Worm (Caenorhabditis elegans) whole organism, late embryonic: ENCODE measurements around the gene ZK218.4.

Experiments
- C08G9.2 ChIP-seq: sonication (generic microtip); optimal IDR thresholded peaks from 2 replicates; lab custom pipeline; 2016; ENCODE audit warnings: mild to moderate bottlenecking, missing genetic modification characterization, moderate library complexity, missing compliant biosample characterization
- K02D7.2 ChIP-seq: sonication (generic microtip); optimal IDR thresholded peaks from 2 replicates; lab custom pipeline; 2017; ENCODE audit warnings: mild to moderate bottlenecking, missing genetic modification characterization, missing compliant biosample characterization
- T23F11.4 ChIP-seq: fragments of 200-800 bp; sonication (Bioruptor generic); optimal IDR thresholded peaks from 2 replicates; lab custom pipeline; 2018; ENCODE audit warnings: mild to moderate bottlenecking, missing genetic modification characterization, missing compliant biosample characterization
- Y22D7AL.16 ChIP-seq: sonication (generic microtip); optimal IDR thresholded peaks from 2 replicates; lab custom pipeline; 2016; ENCODE audit warnings: missing genetic modification characterization, missing compliant biosample characterization
- ceh-18 ChIP-seq: sonication (generic microtip); optimal IDR thresholded peaks from 2 replicates; lab custom pipeline; 2016; ENCODE audit warnings: missing genetic modification characterization, missing compliant biosample characterization
- ceh-19 ChIP-seq: fragments of 200-800 bp; sonication (Bioruptor generic); optimal IDR thresholded peaks from 2 replicates; lab custom pipeline; 2018; ENCODE audit warnings: mild to moderate bottlenecking, missing genetic modification characterization, missing compliant biosample characterization
- ceh-22 ChIP-seq: sonication (generic microtip); optimal IDR thresholded peaks from 2 replicates; lab custom pipeline; 2017; ENCODE audit warnings: missing biosample characterization, missing genetic modification characterization
- ceh-24 ChIP-seq: sonication (generic microtip); optimal IDR thresholded peaks from 2 replicates; lab custom pipeline; 2016; ENCODE audit warnings: mild to moderate bottlenecking, missing genetic modification characterization, missing compliant biosample characterization
- ceh-31 ChIP-seq: sonication (generic microtip); optimal IDR thresholded peaks from 2 replicates; lab custom pipeline; 2016; ENCODE audit warnings: missing genetic modification characterization, missing compliant biosample characterization
- ceh-34 ChIP-seq: sonication (generic microtip); optimal IDR thresholded peaks from 2 replicates; lab custom pipeline; 2016; ENCODE audit warnings: mild to moderate bottlenecking, missing genetic modification characterization, missing compliant biosample characterization
- ceh-6 ChIP-seq: fragments of 200-800 bp; sonication (Bioruptor generic); optimal IDR thresholded peaks from 2 replicates; lab custom pipeline; 2018; ENCODE audit warnings: mild to moderate bottlenecking, missing genetic modification characterization, missing compliant biosample characterization
- che-1 ChIP-seq: sonication (generic microtip); optimal IDR thresholded peaks from 2 replicates; lab custom pipeline; 2016; ENCODE audit warnings: mild to moderate bottlenecking, missing genetic modification characterization, missing compliant biosample characterization
- dmd-4 ChIP-seq: sonication (generic microtip); optimal IDR thresholded peaks from 2 replicates; lab custom pipeline; 2016; ENCODE audit warnings: borderline replicate concordance, missing genetic modification characterization, missing compliant biosample characterization
- elt-2 ChIP-seq: sonication (generic microtip); optimal IDR thresholded peaks from 2 replicates; lab custom pipeline; 2016; ENCODE audit warnings: missing genetic modification reagents, missing genetic modification characterization, missing compliant biosample characterization
- elt-4 ChIP-seq: sonication (generic microtip); optimal IDR thresholded peaks from 2 replicates; lab custom pipeline; 2016; ENCODE audit warnings: missing genetic modification characterization, missing compliant biosample characterization
- eyg-1 ChIP-seq: sonication (generic microtip); optimal IDR thresholded peaks from 2 replicates; lab custom pipeline; 2016; ENCODE audit warnings: missing genotype, missing genetic modification characterization, missing compliant biosample characterization
- fax-1 ChIP-seq: sonication (generic microtip); optimal IDR thresholded peaks from 2 replicates; lab custom pipeline; 2016; ENCODE audit warnings: missing genotype, missing genetic modification characterization, missing compliant biosample characterization
- hlh-6 ChIP-seq: sonication (generic microtip); optimal IDR thresholded peaks from 2 replicates; lab custom pipeline; 2016; ENCODE audit warnings: missing genotype, missing genetic modification characterization, missing compliant biosample characterization
- lim-6 ChIP-seq: sonication (generic microtip); optimal IDR thresholded peaks from 2 replicates; lab custom pipeline; 2016; ENCODE audit warnings: missing genetic modification characterization, missing compliant biosample characterization
- madf-2 ChIP-seq: sonication (generic microtip); optimal IDR thresholded peaks from 2 replicates; lab custom pipeline; 2017; ENCODE audit warnings: missing genetic modification characterization, missing compliant biosample characterization
- mec-3 ChIP-seq: sonication (generic microtip); optimal IDR thresholded peaks from 2 replicates; lab custom pipeline; 2016; ENCODE audit warnings: borderline replicate concordance, missing genetic modification characterization, missing compliant biosample characterization
- nhr-11 ChIP-seq: fragments of 150-350 bp; optimal IDR thresholded peaks from 2 replicates; lab custom pipeline; 2014; ENCODE audit warnings: missing biosample characterization, missing genetic modification characterization
- nhr-232 ChIP-seq: sonication (generic microtip); optimal IDR thresholded peaks from 2 replicates; lab custom pipeline; 2016; ENCODE audit warnings: missing genetic modification characterization, missing compliant biosample characterization
- npax-4 ChIP-seq: sonication (generic microtip); optimal IDR thresholded peaks from 2 replicates; lab custom pipeline; 2016; ENCODE audit warnings: missing genetic modification characterization, missing compliant biosample characterization
- odd-2 ChIP-seq: sonication (generic microtip); optimal IDR thresholded peaks from 2 replicates; lab custom pipeline; 2017; ENCODE audit warnings: antibody characterized with exemption, mild to moderate bottlenecking, missing genetic modification characterization, missing compliant biosample characterization
- pqm-1 ChIP-seq: sonication (generic microtip); optimal IDR thresholded peaks from 2 replicates; lab custom pipeline; 2016; ENCODE audit warnings: missing genetic modification characterization, missing compliant biosample characterization
- pros-1 ChIP-seq: fragments of 150-350 bp; optimal IDR thresholded peaks from 2 replicates; lab custom pipeline; 2014; ENCODE audit warnings: missing biosample characterization, missing genetic modification reagents, missing genetic modification characterization
- sox-4 ChIP-seq: sonication (generic microtip); optimal IDR thresholded peaks from 2 replicates; lab custom pipeline; 2017; ENCODE audit warnings: mild to moderate bottlenecking, missing genetic modification characterization, inconsistent platforms, missing compliant biosample characterization
- syd-9 ChIP-seq: sonication (generic microtip); optimal IDR thresholded peaks from 2 replicates; lab custom pipeline; 2016; ENCODE audit warnings: mild to moderate bottlenecking, missing genetic modification characterization, moderate library complexity, missing compliant biosample characterization
- tbx-2 ChIP-seq: sonication (generic microtip); optimal IDR thresholded peaks from 2 replicates; lab custom pipeline; 2016; ENCODE audit warnings: missing genetic modification characterization, missing compliant biosample characterization
- tbx-7 ChIP-seq: sonication (generic microtip); optimal IDR thresholded peaks from 2 replicates; lab custom pipeline; 2016; ENCODE audit warnings: missing genotype, missing genetic modification characterization, missing compliant biosample characterization
- unc-3 ChIP-seq, 2 experiments: fragments of 200-800 bp in 1 of 2; sonication (Bioruptor generic) in 1 of 2; sonication (generic microtip) in 1 of 2; conservative IDR thresholded peaks in 1 of 2; optimal IDR thresholded peaks in 1 of 2; 2 replicates each; pipeline versions ENCODE4 v1.3.6 to Lab custom; 2016 to 2022; ENCODE audit warnings: missing compliant biosample characterization in 2 of 2, missing genetic modification characterization in 2 of 2, missing genetic modification reagents in 1 of 2
- unc-42 ChIP-seq: sonication (generic microtip); optimal IDR thresholded peaks from 2 replicates; lab custom pipeline; 2016; ENCODE audit warnings: missing genotype, missing genetic modification characterization, missing compliant biosample characterization
- zip-5 ChIP-seq: sonication (generic microtip); optimal IDR thresholded peaks from 2 replicates; lab custom pipeline; 2016; ENCODE audit warnings: missing genetic modification characterization, missing compliant biosample characterization
- ztf-16 ChIP-seq: sonication (generic microtip); optimal IDR thresholded peaks from 2 replicates; lab custom pipeline; 2017; ENCODE audit warnings: missing genetic modification characterization, missing compliant biosample characterization

The ZK218.4 gene

DNA sequence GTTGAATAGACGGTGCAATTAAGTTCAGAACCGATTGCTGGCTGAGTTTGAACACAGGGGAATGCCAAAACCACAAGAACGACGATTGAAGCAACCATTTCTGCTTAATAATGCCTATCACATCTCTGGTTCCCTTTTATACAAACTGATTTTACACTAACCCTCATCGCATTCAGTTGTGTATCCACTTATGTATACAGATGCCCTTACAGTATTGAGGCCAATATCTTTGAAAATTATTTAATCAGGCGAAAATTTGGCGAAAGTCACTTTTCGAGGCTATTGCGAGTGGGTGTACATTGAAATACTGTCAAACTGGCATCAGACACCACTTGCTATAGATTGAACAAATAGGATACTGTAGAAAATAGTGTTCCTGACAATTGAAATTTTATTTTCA is at the start of gene ZK218.4, which contains the start of gene ZK218.3:
Gene ZK218.4, plus strand, starts transcription at position 186 of the 400 bp plus-strand sequence.
Gene ZK218.3, minus strand, starts transcription at position 101 of the 400 bp plus-strand sequence.
- TF ChIP-seq npax-4 (tag; lab: Kevin White, UChicago): no peak
- TF ChIP-seq ztf-16: no peak
- no peak for TF ChIP-seq elt-2
- no peak for TF ChIP-seq madf-2 (tag; lab: Kevin White, UChicago)
- no peak for TF ChIP-seq mec-3 (tag; lab: Kevin White, UChicago)
- no peak for TF ChIP-seq T23F11.4 (GFP tag; lab: Kevin White, UChicago)
- no peak for TF ChIP-seq pqm-1 (tag; lab: Kevin White, UChicago)
- TF ChIP-seq dmd-4 (tag; lab: Kevin White, UChicago): no peak
- no peak for TF ChIP-seq ceh-18 (tag; lab: Kevin White, UChicago)

DNA sequence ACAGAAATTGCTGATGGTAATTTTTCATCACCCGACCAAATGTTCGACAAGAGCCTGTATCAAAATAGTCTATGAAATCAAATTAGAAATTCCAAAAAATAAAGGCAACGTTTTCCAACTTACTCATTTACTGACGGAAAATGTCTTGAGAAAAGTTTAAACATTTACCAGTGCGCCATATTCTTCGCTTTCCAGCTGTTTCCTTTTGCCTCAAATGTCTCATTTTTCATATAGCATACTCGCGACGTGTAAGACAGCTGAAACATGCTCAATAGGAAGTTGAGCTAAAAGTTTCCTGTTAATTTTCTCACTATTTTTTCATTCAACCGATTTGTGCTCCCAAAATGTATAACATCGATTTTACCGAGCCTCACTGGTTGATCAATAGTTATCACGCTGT is 38.7 kb upstream of the ZK218.4 start, which contains the start of gene sri-66:
Gene sri-66, plus strand, starts transcription at position 301 of the 400 bp plus-strand sequence.
- TF ChIP-seq tbx-2 (tag; lab: Kevin White, UChicago) (no peak), tbx-7 (tag; lab: Kevin White, UChicago) (no peak), elt-4 (tag; lab: Kevin White, UChicago) (no peak), pros-1 (tag; lab: Kevin White, UChicago) (no peak), nhr-232 (no peak), T23F11.4 (GFP tag; lab: Kevin White, UChicago) (no peak), ceh-22 (tag; lab: Kevin White, UChicago) (no peak), ceh-18 (tag; lab: Kevin White, UChicago) (no peak), dmd-4 (tag; lab: Kevin White, UChicago) (no peak), syd-9 (tag; lab: Kevin White, UChicago) (no peak), ceh-24 (tag; lab: Kevin White, UChicago) (no peak), Y22D7AL.16 (no peak), nhr-11 (tag; lab: Kevin White, UChicago) (no peak), eyg-1 (no peak)

DNA sequence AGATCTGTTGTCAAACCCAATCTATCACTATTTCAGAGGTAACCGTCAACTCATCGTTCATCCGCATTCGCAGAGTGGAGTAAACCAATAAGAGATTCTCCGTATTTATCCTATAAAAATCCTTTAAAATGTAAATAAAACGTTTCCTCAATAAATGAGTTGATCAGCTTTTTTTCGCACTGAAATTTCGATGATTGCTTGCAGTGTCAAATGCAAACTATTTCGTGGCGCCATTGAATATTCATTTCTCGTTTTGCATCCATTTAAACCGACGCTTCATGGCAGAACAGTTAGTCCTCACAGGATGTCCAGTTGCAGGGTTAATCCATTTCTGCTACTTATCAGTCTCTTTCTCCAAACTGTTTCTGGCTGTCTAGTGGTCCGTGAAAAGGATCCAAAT is 37.1 kb upstream of the ZK218.4 start, which contains the start of gene F28B1.9:
Gene F28B1.9, plus strand, starts transcription at position 301 of the 400 bp plus-strand sequence.
- no peak for TF ChIP-seq pqm-1 (tag; lab: Kevin White, UChicago)
- no peak for TF ChIP-seq che-1 (tag; lab: Kevin White, UChicago)
- TF ChIP-seq hlh-6 (tag; lab: Kevin White, UChicago): no peak
- no peak for TF ChIP-seq mec-3 (tag; lab: Kevin White, UChicago)
- no peak for TF ChIP-seq C08G9.2 (tag; lab: Kevin White, UChicago)
- no peak for TF ChIP-seq ceh-34 (tag; lab: Kevin White, UChicago)
- no peak for TF ChIP-seq madf-2 (tag; lab: Kevin White, UChicago)
- TF ChIP-seq lim-6 (tag; lab: Kevin White, UChicago): no peak
- TF ChIP-seq ceh-18 (tag; lab: Kevin White, UChicago): no peak
- no peak for TF ChIP-seq fax-1
- TF ChIP-seq Y22D7AL.16: no peak
- no peak for TF ChIP-seq zip-5 (tag; lab: Kevin White, UChicago)
- no peak for TF ChIP-seq ztf-16
- no peak for TF ChIP-seq ceh-31 (tag; lab: Kevin White, UChicago)
- TF ChIP-seq, all 69 proteins: peak for 0

DNA sequence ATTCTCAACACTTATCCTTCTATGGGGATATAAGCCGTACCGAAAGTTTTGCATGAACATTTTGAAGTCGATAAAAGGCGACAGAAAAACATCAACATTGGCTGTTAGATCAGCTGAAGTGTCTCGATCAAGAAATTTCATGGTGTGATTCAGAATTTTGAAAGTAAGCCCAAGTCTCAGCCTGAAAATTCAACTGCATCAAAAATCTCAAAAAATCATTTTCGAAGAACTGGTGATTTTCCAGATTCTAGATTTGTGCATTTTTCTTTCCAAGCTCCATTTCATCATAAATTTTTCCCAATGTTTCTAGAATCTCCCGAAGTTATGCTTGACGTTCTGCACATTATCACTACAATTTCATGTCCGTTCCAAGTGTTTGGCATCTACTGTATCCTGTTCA is 34.0 kb upstream of the ZK218.4 start, which contains the start of gene srh-255:
Gene srh-255, plus strand, starts transcription at position 301 of the 400 bp plus-strand sequence.
- TF ChIP-seq ceh-19 (GFP tag; lab: Kevin White, UChicago) (no peak), sox-4 (tag; lab: Kevin White, UChicago) (no peak), unc-3 (GFP tag; conservative IDR thresholded peaks at IDR 0.05; lab: Robert Waterston, UW) (no peak), unc-3 (tag; optimal IDR thresholded peaks at IDR 0.05; lab: Kevin White, UChicago) (no peak), unc-42 (tag; lab: Kevin White, UChicago) (no peak), zip-5 (tag; lab: Kevin White, UChicago) (no peak), Y22D7AL.16 (no peak), ceh-6 (no peak), odd-2 (tag; lab: Kevin White, UChicago) (no peak), K02D7.2 (no peak)
